Worm (Caenorhabditis elegans): Measurements from ENCODE around the gene ZK637.14.

DNA sequence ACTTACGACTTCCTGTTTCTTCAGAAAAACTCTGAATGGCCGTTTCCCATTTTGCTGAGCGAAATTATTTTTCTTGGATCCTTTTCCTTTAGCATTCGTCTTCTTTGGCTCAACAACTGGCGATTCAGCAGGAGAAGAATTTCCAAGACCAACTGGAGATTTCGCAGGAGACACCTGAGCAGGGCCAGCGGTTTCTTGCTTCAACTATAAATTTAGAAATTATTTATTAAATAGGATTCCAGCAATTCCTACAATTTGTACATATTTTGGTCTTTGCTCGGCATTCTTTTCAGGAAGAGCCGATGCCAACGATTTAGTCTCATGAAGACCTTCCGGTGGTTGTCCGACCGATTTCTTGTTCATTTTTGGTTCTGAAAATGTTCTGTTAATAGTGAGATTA lies 39.4 kb downstream of the ZK637.14 start, which contains the start of gene F44E2.8:
- TF ChIP-seq aly-2 (tag; optimal IDR thresholded peaks at IDR 0.05) (no peak), ama-1 (optimal IDR thresholded peaks at IDR 0.05) (no peak), fos-1 (tag; optimal IDR thresholded peaks at IDR 0.05) (no peak), snpc-4 (tag; optimal IDR thresholded peaks at IDR 0.05) (no peak)

Data from whole organism, L4 larva.